Fruit fly (Drosophila melanogaster): ENCODE results near the gene MED30.
A peak's percentile ranks its signal among the peaks of the same experiment; 100 is the strongest.

The MED30 gene

DNA sequence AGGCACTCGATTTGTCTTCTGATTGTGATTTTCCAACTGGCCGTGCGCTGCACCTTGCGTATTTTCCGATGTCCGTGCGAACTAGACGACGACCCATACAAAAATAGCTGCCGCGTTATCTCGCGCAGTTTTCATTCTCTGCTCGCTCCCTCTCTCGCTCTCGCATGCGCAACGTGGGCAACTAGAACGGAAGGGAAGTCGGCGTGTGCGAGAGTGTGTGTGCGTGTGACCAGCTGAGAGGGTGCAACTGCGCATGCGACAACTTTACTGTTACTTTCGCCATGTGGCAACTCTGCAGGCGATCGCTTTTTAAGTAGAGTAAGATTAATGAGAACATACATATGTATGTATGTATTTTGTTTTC is 31.5 kb upstream of the MED30 start, which contains the start of gene ebd1 (continued):
- TF ChIP-seq gcm2 (GFP tag; optimal IDR thresholded peaks at IDR 0.05) (no peak), CG2889 (GFP tag; IDR thresholded peaks at IDR 0.05) (no peak), CG7928 (GFP tag; optimal IDR thresholded peaks at IDR 0.05) (no peak), eyg (GFP tag; optimal IDR thresholded peaks at IDR 0.05) (no peak), NC2α (GFP tag; optimal IDR thresholded peaks at IDR 0.05) (no peak), Hmx (GFP tag; optimal IDR thresholded peaks at IDR 0.05) (no peak), CG12219 (GFP tag; optimal IDR thresholded peaks at IDR 0.05) (no peak), Doc2 (GFP tag; IDR thresholded peaks at IDR 0.05) (no peak), CG8478 (optimal IDR thresholded peaks at IDR 0.05) (peak; percentile 53), CG6813 (GFP tag; optimal IDR thresholded peaks at IDR 0.05) (no peak), CG10654 (GFP tag; optimal IDR thresholded peaks at IDR 0.05) (no peak), CG15073 (GFP tag; optimal IDR thresholded peaks at IDR 0.05) (no peak), CG11247 (GFP tag; IDR thresholded peaks at IDR 0.05) (no peak), exex (tag; optimal IDR thresholded peaks at IDR 0.05) (peak; percentile 23), HLH3B (GFP tag; IDR thresholded peaks at IDR 0.05) (peak; percentile 7; the same call in 1 of the 2 replicates), schlank (tag; optimal IDR thresholded peaks at IDR 0.05) (no peak), CG7556 (GFP tag; optimal IDR thresholded peaks at IDR 0.05) (no peak), fu2 (GFP tag; optimal IDR thresholded peaks at IDR 0.05) (no peak)

DNA sequence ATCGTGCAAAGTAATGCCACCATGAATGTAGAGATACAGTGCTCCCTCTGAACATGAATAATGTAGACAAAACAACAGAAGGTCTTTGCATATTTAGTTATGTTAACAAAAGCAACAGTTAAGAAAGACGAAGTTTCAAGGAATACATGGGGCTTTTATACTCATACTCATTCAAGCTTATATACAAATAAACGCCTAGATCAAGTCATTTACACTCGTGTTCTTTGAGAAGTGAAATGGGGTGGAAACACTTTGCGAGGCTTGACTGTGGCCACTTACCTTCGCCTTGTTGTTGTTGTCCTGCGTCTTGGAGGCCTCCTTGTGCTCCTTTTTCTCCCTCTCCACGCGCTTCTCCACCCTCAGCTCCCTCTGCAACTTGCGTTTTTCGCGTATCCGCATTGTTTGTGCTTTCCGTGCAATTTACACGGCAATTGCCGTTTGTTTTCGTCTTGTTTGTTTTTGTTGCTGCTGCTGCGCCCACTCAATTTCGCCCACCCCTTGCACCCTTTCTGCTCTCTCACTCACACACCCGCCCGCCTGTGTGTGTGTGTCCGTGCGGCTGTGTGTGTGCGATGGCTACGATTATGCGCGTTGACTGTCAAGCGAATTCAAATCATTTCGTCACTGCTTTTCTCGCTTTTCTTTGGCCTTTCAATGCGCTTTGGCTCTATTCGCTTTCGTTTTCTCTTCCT is 31.0 kb upstream of the MED30 start:
- peak; percentile 43 for TF ChIP-seq Kr (GFP tag; optimal IDR thresholded peaks at IDR 0.05)
- TF ChIP-seq wdn (GFP tag; IDR thresholded peaks at IDR 0.05) = 0 out of 2 replicates have a peak, but pooled peaks have one; percentile 20
- peak; percentile 47 for TF ChIP-seq pros (GFP tag; optimal IDR thresholded peaks at IDR 0.05)
- no peak for TF ChIP-seq kah (GFP tag; optimal IDR thresholded peaks at IDR 0.05)
- peak; percentile 20 for TF ChIP-seq CG11504 (tag; optimal IDR thresholded peaks at IDR 0.05)
- no peak for TF ChIP-seq CG6175 (GFP tag; IDR thresholded peaks at IDR 0.05)
- TF ChIP-seq NC2α (GFP tag; optimal IDR thresholded peaks at IDR 0.05) = no peak
- peak; percentile 42 for TF ChIP-seq CG13894 (tag; optimal IDR thresholded peaks at IDR 0.05)
- TF ChIP-seq tll (GFP tag; optimal IDR thresholded peaks at IDR 0.05) = peak in 1 of 2 experiments; percentile 33
- TF ChIP-seq pho (GFP tag; optimal IDR thresholded peaks at IDR 0.05) = no peak
- TF ChIP-seq CG8478 (optimal IDR thresholded peaks at IDR 0.05) = peak; percentile 88
- no peak for TF ChIP-seq zf30C (GFP tag; optimal IDR thresholded peaks at IDR 0.05)
- peak; percentile 5 for TF ChIP-seq Myb (GFP tag; optimal IDR thresholded peaks at IDR 0.05)
- TF ChIP-seq z (GFP tag; IDR thresholded peaks at IDR 0.05) = peak; percentile 24; the same call in 1 of the 3 replicates
- no peak for TF ChIP-seq sob (GFP tag; IDR thresholded peaks at IDR 0.05)
- TF ChIP-seq crol (GFP tag; IDR thresholded peaks at IDR 0.05) = peak; percentile 77
- TF ChIP-seq GATAe (GFP tag; conservative IDR thresholded peaks at IDR 0.05) = 0 out of 2 replicates have a peak, but pooled peaks have one; percentile 9
- TF ChIP-seq sens (GFP tag) = peak; percentile 50
- no peak for TF ChIP-seq CG12769 (tag; optimal IDR thresholded peaks at IDR 0.05)
- peak; percentile 17 for TF ChIP-seq CG2678 (tag; optimal IDR thresholded peaks at IDR 0.05)
- no peak for TF ChIP-seq h (optimal IDR thresholded peaks at IDR 0.05)
- no peak for TF ChIP-seq vnd (GFP tag; IDR thresholded peaks at IDR 0.05; ENCODE audit: partially characterized antibody)
- TF ChIP-seq Ptx1 (GFP tag; IDR thresholded peaks at IDR 0.05) = 0 out of 2 replicates have a peak, but pooled peaks have one; percentile 9
- TF ChIP-seq Med (GFP tag) = peak; percentile 7
- peak; percentile 86 for TF ChIP-seq grau (tag; optimal IDR thresholded peaks at IDR 0.05)
- peak; percentile 16 for TF ChIP-seq Dek (tag; optimal IDR thresholded peaks at IDR 0.05)
- peak; percentile 37 for TF ChIP-seq CG7839 (tag; optimal IDR thresholded peaks at IDR 0.05)
- peak; percentile 90 for TF ChIP-seq sr (GFP tag; IDR thresholded peaks at IDR 0.05)
- peak; percentile 63 for TF ChIP-seq row (GFP tag; IDR thresholded peaks at IDR 0.05)
- TF ChIP-seq sim (GFP tag; IDR thresholded peaks at IDR 0.05) = no peak
- peak; percentile 31 for TF ChIP-seq CG2120 (GFP tag; optimal IDR thresholded peaks at IDR 0.05)
- peak; percentile 87 for TF ChIP-seq CG4360 (GFP tag; IDR thresholded peaks at IDR 0.05)
- TF ChIP-seq CG30020 (tag; optimal IDR thresholded peaks at IDR 0.05) = no peak
- peak; percentile 71 for TF ChIP-seq Ets65A (GFP tag)
- peak; percentile 0 for TF ChIP-seq Hsf (GFP tag; optimal IDR thresholded peaks at IDR 0.05)

Measured in whole organism, embryonic.